Worm (Caenorhabditis elegans) whole organism, L3 larva: ENCODE measurements around the gene K07F5.16.
"Not testable (repeated sequence)": the region's sequence is repeated elsewhere in the genome, so short reads cannot be mapped to it uniquely, and the experiment has no call there.

ENCODE experiments used
- ZK546.5 ChIP-seq: sonication (generic microtip); optimal IDR thresholded peaks from 2 replicates; lab custom pipeline; 2017; ENCODE audit warnings: missing biosample characterization, missing genetic modification characterization
- aly-2 ChIP-seq: fragments of 150-350 bp; optimal IDR thresholded peaks from 2 replicates; lab custom pipeline; 2014; ENCODE audit warnings: missing biosample characterization, missing genetic modification characterization
- ama-1 ChIP-seq: fragments of 150-350 bp; optimal IDR thresholded peaks from 2 replicates; lab custom pipeline; 2018
- ceh-28 ChIP-seq: fragments of 150-350 bp; optimal IDR thresholded peaks from 2 replicates; lab custom pipeline; 2014; ENCODE audit warnings: missing biosample characterization, missing genetic modification reagents, missing genetic modification characterization
- daf-12 ChIP-seq: fragments of 150-350 bp; optimal IDR thresholded peaks from 2 replicates; lab custom pipeline; 2014; ENCODE audit warnings: missing biosample characterization, missing genetic modification reagents, missing genetic modification characterization
- egl-27 ChIP-seq: sonication (generic microtip); optimal IDR thresholded peaks from 4 replicates; lab custom pipeline; 2017; ENCODE audit warnings: missing biosample characterization, missing genetic modification reagents, missing genetic modification characterization
- egl-5 ChIP-seq: fragments of 150-350 bp; optimal IDR thresholded peaks from 2 replicates; lab custom pipeline; 2017; ENCODE audit warnings: missing biosample characterization, missing genetic modification reagents, missing genetic modification characterization, inconsistent platforms
- elt-1 ChIP-seq: fragments of 150-350 bp; optimal IDR thresholded peaks from 2 replicates; lab custom pipeline; 2014; ENCODE audit warnings: missing biosample characterization, missing genetic modification characterization
- elt-2 ChIP-seq: sonication (generic microtip); optimal IDR thresholded peaks from 2 replicates; lab custom pipeline; 2016; ENCODE audit warnings: missing genetic modification reagents, mild to moderate bottlenecking, missing genetic modification characterization, missing compliant biosample characterization
- eor-1 ChIP-seq, 2 experiments: fragments of 150-350 bp; optimal IDR thresholded peaks; 2 replicates each; lab custom pipeline; 2014 to 2018; ENCODE audit warnings: missing biosample characterization in 2 of 2, missing genetic modification characterization in 2 of 2
- fkh-2 ChIP-seq: fragments of 150-350 bp; optimal IDR thresholded peaks from 2 replicates; lab custom pipeline; 2014; ENCODE audit warnings: missing biosample characterization, missing genetic modification reagents, missing genetic modification characterization
- hmg-11 ChIP-seq: sonication (generic microtip); optimal IDR thresholded peaks from 2 replicates; lab custom pipeline; 2016; ENCODE audit warnings: missing genetic modification characterization, missing compliant biosample characterization
- lin-15B ChIP-seq: fragments of 150-350 bp; optimal IDR thresholded peaks from 2 replicates; lab custom pipeline; 2014; ENCODE audit warnings: missing biosample characterization, missing genetic modification characterization
- lin-39 ChIP-seq: fragments of 150-350 bp; optimal IDR thresholded peaks from 2 replicates; lab custom pipeline; 2018; ENCODE audit warnings: missing biosample characterization, missing genetic modification reagents, missing genetic modification characterization
- lsy-12 ChIP-seq: sonication (generic microtip); optimal IDR thresholded peaks from 2 replicates; lab custom pipeline; 2016; ENCODE audit warnings: mild to moderate bottlenecking, missing genetic modification characterization, missing compliant biosample characterization
- mdl-1 ChIP-seq: fragments of 150-350 bp; optimal IDR thresholded peaks from 2 replicates; lab custom pipeline; 2014; ENCODE audit warnings: missing biosample characterization, missing genetic modification characterization
- mml-1 ChIP-seq: fragments of 150-350 bp; sonication (generic microtip); optimal IDR thresholded peaks from 3 replicates; lab custom pipeline; 2014; ENCODE audit warnings: missing biosample characterization, missing genetic modification characterization
- nfya-1 ChIP-seq: sonication (generic microtip); optimal IDR thresholded peaks from 2 replicates; lab custom pipeline; 2017; ENCODE audit warnings: missing genetic modification characterization, mild to moderate bottlenecking, missing compliant biosample characterization, antibody characterized with exemption, moderate library complexity; ENCODE audit not compliant: insufficient read depth
- nhr-11 ChIP-seq: fragments of 150-350 bp; optimal IDR thresholded peaks from 2 replicates; lab custom pipeline; 2014; ENCODE audit warnings: missing biosample characterization, missing genetic modification characterization
- nhr-23 ChIP-seq: fragments of 150-350 bp; optimal IDR thresholded peaks from 2 replicates; lab custom pipeline; 2014; ENCODE audit warnings: missing biosample characterization, missing genetic modification reagents, missing genetic modification characterization
- nhr-237 ChIP-seq: fragments of 150-350 bp; optimal IDR thresholded peaks from 2 replicates; lab custom pipeline; 2014; ENCODE audit warnings: missing biosample characterization, missing genetic modification characterization
- nhr-28 ChIP-seq: fragments of 150-350 bp; optimal IDR thresholded peaks from 2 replicates; lab custom pipeline; 2014; ENCODE audit warnings: missing biosample characterization, missing genetic modification characterization
- nhr-43 ChIP-seq: sonication (generic microtip); optimal IDR thresholded peaks from 2 replicates; lab custom pipeline; 2016; ENCODE audit warnings: mild to moderate bottlenecking, missing genetic modification characterization, missing compliant biosample characterization; ENCODE audit not compliant: poor library complexity, severe bottlenecking
- nhr-77 ChIP-seq: fragments of 150-350 bp; optimal IDR thresholded peaks from 2 replicates; lab custom pipeline; 2014; ENCODE audit warnings: missing biosample characterization, missing genetic modification characterization
- pha-4 ChIP-seq: fragments of 150-350 bp; optimal IDR thresholded peaks from 2 replicates; lab custom pipeline; 2014; ENCODE audit warnings: missing biosample characterization, missing genetic modification reagents, missing genetic modification characterization
- pqm-1 ChIP-seq: fragments of 150-350 bp; optimal IDR thresholded peaks from 2 replicates; lab custom pipeline; 2017; ENCODE audit warnings: missing biosample characterization, missing genetic modification characterization, inconsistent platforms
- sea-2 ChIP-seq: fragments of 150-350 bp; sonication (generic microtip); optimal IDR thresholded peaks from 4 replicates; lab custom pipeline; 2014; ENCODE audit warnings: missing biosample characterization, missing genetic modification reagents, missing genetic modification characterization
- snpc-4 ChIP-seq: fragments of 150-350 bp; optimal IDR thresholded peaks from 2 replicates; lab custom pipeline; 2014; ENCODE audit warnings: missing biosample characterization, missing genetic modification characterization
- tbx-2 ChIP-seq: sonication (generic microtip); optimal IDR thresholded peaks from 2 replicates; lab custom pipeline; 2016; ENCODE audit warnings: mild to moderate bottlenecking, missing genetic modification characterization, missing compliant biosample characterization
- unc-39 ChIP-seq: sonication (generic microtip); optimal IDR thresholded peaks from 4 replicates; lab custom pipeline; 2017; ENCODE audit warnings: missing biosample characterization, missing genetic modification characterization
- ztf-11 ChIP-seq: fragments of 150-350 bp; optimal IDR thresholded peaks from 2 replicates; lab custom pipeline; 2014; ENCODE audit warnings: missing biosample characterization, missing genetic modification characterization

The K07F5.16 gene

DNA sequence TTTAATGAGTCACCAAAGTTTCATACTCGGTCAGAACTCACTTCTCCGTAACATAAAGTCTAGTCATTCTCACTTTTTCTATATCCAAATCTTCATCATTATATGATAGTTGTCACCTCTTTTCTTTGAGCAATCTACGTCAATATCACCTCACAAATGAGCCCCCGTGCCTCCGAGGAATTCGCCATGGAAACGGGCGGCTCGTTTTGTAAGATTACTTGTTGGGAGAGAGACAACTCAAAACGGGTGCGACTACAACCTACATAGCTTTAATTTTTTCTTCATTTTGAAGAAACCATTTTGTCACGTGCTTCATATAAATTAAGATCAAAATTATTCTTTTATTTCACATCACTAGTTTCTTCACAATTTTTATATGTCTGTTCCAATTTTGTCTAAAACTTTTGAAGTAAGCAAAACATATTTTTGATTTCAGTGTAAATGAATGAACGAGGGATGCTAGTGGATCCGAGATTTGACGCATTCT, 15.0 kb downstream of the K07F5.16 start, which contains the start of gene nhr-4:
TSS of gene nhr-4 (plus strand) at position 437 of the 487 bp plus-strand sequence.
- TF ChIP-seq ztf-11 (tag; lab: Kevin White, UChicago) (no peak), ama-1 (lab: Kevin White, UChicago) (no peak), mml-1 (no peak), hmg-11 (tag; lab: Kevin White, UChicago) (no peak), nhr-237 (no peak), daf-12 (no peak), ZK546.5 (no peak), elt-1 (tag; lab: Kevin White, UChicago) (no peak), nhr-23 (tag; lab: Kevin White, UChicago) (no peak)

DNA sequence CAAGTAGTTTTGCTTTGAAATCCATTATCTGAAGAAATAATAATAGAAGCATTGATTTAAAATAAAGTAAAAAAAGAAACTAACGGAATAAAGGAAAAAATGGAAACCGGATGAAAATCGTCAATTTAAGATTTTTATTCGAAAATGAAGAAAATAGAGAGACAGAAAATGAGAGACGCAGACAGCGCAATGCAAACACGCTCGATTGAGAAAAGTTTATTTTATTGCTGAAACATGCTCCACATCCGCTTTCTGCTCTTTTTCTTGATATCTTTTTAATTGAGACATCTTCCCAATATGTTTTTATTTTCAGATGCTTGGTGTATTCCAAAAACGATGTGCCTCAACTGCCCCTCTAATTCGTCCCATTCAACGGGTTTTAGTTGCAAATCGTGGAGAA, 20.3 kb downstream of the K07F5.16 start, which contains the start of the genes prp-18 and mccc-1:
TSS of gene prp-18 (minus strand) at position 127 of the 400 bp plus-strand sequence.
TSS of gene mccc-1 (plus strand) at position 314 of the 400 bp plus-strand sequence.
- peak; percentile 78 for TF ChIP-seq lin-15B (tag; lab: Kevin White, UChicago)
- TF ChIP-seq lin-39 (tag; lab: Kevin White, UChicago): peak; percentile 59
- no peak for TF ChIP-seq nhr-77 (tag; lab: Kevin White, UChicago)
- no peak for TF ChIP-seq mdl-1 (tag; lab: Kevin White, UChicago)
- peak; percentile 13 for TF ChIP-seq pqm-1 (tag; lab: Kevin White, UChicago)
- peak; percentile 61 for TF ChIP-seq snpc-4 (tag; lab: Kevin White, UChicago)
- TF ChIP-seq egl-5 (tag; lab: Kevin White, UChicago): peak; percentile 64
- TF ChIP-seq unc-39 (tag; lab: Kevin White, UChicago): no peak
- peak; percentile 34 for TF ChIP-seq elt-2 (tag; lab: Kevin White, UChicago)
- TF ChIP-seq hmg-11 (tag; lab: Kevin White, UChicago): peak; percentile 19

DNA sequence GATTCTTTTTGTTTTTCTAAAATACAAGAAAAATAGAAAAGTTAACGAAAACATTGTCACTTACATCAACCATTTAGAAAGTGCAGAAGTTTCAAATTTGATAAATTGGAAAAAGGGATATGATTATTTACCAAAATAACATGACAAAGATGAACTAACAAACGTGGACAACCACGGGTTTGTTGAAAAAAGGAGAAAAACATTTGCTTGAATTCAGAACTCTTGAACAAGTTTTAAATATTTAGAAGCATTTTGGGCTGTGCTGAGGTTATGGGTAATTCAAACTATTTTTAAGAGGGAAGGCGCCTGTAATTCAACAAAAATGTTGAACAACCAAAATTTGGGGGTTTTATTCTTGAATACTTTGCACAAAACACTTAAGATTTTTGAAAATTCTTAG, 25.9 kb downstream of the K07F5.16 start, which contains the start of gene ttbk-3:
TSS of gene ttbk-3 (minus strand) at position 101 of the 400 bp plus-strand sequence.
- TF ChIP-seq ceh-28 (tag; lab: Kevin White, UChicago): no peak
- no peak for TF ChIP-seq mml-1
- TF ChIP-seq ztf-11 (tag; lab: Kevin White, UChicago): no peak
- TF ChIP-seq pha-4: no peak
- no peak for TF ChIP-seq ama-1 (lab: Kevin White, UChicago)

DNA sequence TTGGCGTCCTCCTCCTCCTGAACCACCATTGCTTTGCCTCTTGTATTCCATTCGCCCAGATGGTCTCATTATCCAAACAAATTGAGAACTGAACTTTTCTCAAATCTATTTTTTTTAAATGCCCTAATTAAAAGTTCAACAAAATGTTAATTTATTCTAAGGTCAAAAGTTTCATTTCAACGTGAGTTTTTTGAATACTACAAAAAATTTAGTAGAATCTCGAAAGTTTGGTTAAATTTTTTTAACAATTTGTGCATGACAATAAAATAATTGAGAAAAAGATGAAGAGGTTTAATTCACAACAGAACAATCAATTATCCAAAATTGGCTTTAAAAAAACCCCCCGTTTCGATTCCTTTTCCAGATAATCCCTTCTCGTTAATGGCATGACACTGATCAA, 28.0 kb downstream of the K07F5.16 start, which contains the start of gene F32B6.4:
TSS of gene F32B6.4 (minus strand) at position 101 of the 400 bp plus-strand sequence.
- TF ChIP-seq egl-27 (tag; lab: Kevin White, UChicago) (no peak), tbx-2 (tag; lab: Kevin White, UChicago) (no peak), fkh-2 (no peak), pha-4 (no peak), nhr-11 (tag; lab: Kevin White, UChicago) (no peak)

DNA sequence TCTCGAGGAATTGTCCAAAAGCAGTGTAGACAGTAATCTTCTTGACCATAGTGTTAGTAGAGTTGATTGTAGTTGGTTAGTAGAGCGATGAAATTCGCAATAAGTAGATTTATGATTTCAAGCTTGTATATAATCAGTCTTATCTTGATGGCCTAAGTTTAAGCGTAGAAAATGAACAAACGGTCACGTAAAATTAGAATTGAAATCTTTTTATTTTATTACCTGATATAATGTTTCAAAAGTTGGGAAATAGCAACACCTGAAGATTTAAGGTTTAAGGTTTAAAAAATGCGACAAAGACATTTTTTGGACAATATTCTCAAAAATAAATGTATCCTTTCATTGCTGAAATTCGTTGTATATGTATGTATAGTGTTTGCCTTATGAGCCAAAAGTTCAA, 29.7 kb downstream of the K07F5.16 start, which contains the start of gene sss-1:
TSS of gene sss-1 (minus strand) at position 101 of the 400 bp plus-strand sequence.
- TF ChIP-seq lsy-12, mml-1, fkh-2: not testable (repeated sequence)

DNA sequence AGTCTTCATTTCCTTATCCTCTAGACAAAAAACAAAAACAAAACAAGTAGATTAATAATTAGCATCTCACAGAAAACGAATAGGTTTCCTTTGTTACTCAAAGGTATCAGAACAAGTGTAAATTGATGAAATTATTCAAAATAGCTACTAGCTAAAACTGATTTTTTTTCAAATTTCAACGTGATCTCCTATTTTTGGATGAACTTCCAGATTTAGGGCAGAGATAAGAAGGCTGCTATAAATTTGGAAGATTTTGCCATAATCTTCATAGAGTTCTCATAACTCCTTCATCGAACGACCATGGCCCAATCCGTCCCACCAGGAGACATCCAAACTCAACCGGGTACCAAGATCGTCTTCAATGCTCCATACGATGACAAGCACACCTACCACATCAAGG, 30.4 kb downstream of the K07F5.16 start, which contains the start of gene msp-77:
TSS of gene msp-77 (plus strand) at position 301 of the 400 bp plus-strand sequence.
- TF ChIP-seq nhr-77, unc-39, nfya-1 (tag; lab: Kevin White, UChicago): not testable (repeated sequence)

DNA sequence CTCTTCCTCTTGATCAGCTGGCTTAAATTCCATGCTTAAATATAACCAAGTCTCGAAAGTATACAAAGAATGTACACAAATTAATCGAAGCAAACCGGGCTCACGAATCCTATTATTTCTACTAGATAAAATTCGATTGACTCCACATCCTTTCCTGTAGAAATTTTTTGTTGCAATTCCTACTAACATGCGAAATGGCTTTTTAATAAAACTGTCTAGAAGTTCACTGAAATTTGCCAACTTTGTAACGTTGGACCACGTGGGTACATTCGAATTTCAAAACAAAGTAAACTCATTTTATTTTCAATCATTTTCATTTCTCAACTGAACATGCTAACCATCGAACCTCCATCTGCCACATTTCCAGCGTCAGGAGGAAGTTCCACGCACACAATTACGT, 31.2 kb downstream of the K07F5.16 start, which contains the start of gene ssp-32:
TSS of gene ssp-32 (plus strand) at position 301 of the 400 bp plus-strand sequence.
- TF ChIP-seq eor-1 (tag; optimal IDR thresholded peaks at IDR 0.05; lab: Kevin White, UChicago): no peak

DNA sequence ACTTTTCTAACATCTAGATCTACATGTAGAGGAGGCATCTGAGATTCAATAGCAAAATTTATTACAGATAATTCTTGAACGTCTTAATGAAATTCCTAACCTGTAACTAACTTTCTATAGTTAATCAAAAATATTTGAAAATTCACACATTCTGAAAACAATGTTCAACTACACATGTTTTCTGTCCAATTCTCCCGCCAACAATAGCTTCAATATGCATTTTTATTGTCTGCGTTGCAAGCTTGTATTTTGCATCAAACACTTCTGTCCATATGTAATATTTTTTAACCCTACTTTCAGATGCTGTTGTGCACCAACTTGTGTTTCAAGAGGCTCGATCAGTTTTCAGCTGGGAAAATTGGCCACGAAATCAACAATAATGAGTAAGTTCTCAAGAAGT, 34.8 kb downstream of the K07F5.16 start, which contains the start of gene tbc-3:
TSS of gene tbc-3 (plus strand) at position 301 of the 400 bp plus-strand sequence.
- no peak for TF ChIP-seq pha-4
- TF ChIP-seq ceh-28 (tag; lab: Kevin White, UChicago): no peak
- TF ChIP-seq lin-39 (tag; lab: Kevin White, UChicago): no peak
- no peak for TF ChIP-seq egl-5 (tag; lab: Kevin White, UChicago)
- no peak for TF ChIP-seq nhr-77 (tag; lab: Kevin White, UChicago)
- TF ChIP-seq nhr-28 (tag; lab: Kevin White, UChicago): no peak
- TF ChIP-seq nhr-43 (tag; lab: Kevin White, UChicago): no peak
- TF ChIP-seq sea-2 (GFP tag; lab: Kevin White, UChicago): no peak
- no peak for TF ChIP-seq nhr-237
- no peak for TF ChIP-seq aly-2 (tag; lab: Kevin White, UChicago)
- TF ChIP-seq elt-2 (tag; lab: Kevin White, UChicago): no peak
- TF ChIP-seq nfya-1 (tag; lab: Kevin White, UChicago): no peak
